Worm (Caenorhabditis elegans): ENCODE results near the gene F53C3.7.

F53C3.7 gene

ce11 chrII:3913673-3914072 is 18.8 kb downstream of the F53C3.7 start:
- no peak for TF ChIP-seq nhr-6 (tag; optimal IDR thresholded peaks at IDR 0.05)

DNA sequence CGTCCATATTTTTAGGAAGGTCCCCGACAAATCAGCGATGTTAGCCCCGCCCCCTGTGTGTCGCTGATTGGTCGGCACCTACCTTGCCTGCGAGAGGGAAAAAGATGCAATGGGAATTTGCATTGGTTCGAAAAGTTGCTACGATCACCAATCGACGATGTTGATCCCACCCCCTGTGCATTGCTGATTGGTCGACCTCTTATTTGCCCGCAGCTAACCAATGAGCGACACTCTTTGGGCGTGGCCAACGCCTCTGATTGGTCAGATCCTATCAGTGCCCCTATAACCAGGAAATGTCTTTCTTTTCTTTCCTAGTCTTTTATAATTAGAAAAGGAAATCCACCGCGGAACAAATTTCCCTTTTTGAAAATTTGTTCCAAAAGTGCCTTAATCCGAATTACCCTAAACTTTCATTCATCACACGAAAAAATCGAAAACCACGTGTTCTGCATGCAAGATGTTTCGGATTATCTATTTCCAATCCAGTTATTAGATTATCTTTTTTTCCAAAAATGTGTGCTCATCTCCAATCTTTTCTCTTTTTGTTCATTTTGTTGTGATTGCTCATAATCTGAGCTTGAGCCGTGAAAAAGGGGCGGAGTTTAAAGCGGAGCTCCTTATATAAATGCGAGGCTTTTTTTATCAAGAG is 23.3 kb downstream of the F53C3.7 start:
- no peak for TF ChIP-seq fos-1 (tag; optimal IDR thresholded peaks at IDR 0.05)
- TF ChIP-seq blmp-1 (tag; optimal IDR thresholded peaks at IDR 0.05; ENCODE audit: insufficient read depth) = no peak
- no peak for TF ChIP-seq dmd-4 (tag; optimal IDR thresholded peaks at IDR 0.05)
- no peak for TF ChIP-seq sma-3 (GFP tag; optimal IDR thresholded peaks at IDR 0.05)
- no peak for TF ChIP-seq nhr-25 (tag; optimal IDR thresholded peaks at IDR 0.05)
- TF ChIP-seq lsy-2 (tag; optimal IDR thresholded peaks at IDR 0.05) = no peak
- no peak for TF ChIP-seq crh-2 (tag; optimal IDR thresholded peaks at IDR 0.05)
- no peak for TF ChIP-seq mab-5 (tag; optimal IDR thresholded peaks at IDR 0.05)
- TF ChIP-seq nhr-21 (tag; optimal IDR thresholded peaks at IDR 0.05) = no peak
- TF ChIP-seq nhr-12 (tag; optimal IDR thresholded peaks at IDR 0.05) = no peak
- TF ChIP-seq mbf-1 (tag; optimal IDR thresholded peaks at IDR 0.05) = no peak
- no peak for TF ChIP-seq lin-13 (GFP tag; optimal IDR thresholded peaks at IDR 0.05)
- no peak for TF ChIP-seq unc-62 (GFP tag; optimal IDR thresholded peaks at IDR 0.05)

DNA sequence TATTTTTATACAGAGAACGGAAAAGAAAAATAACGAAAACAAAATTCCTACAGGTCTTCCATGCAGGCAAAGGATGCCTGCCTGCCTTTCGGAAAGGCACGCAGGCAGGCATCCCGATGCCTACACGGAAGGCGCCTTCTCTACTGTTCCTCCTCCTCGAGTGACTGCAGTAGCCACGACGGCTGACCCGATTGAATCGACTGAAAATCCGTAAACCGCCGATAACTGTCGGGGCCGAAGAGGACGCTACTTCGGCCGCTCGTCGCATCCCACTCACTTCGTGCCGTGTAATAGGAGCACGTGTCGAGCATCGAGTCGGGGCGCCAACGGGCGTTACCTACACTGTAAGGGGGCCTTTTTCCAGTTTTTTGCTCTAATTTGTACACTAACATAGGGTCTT is 25.8 kb downstream of the F53C3.7 start:
- TF ChIP-seq ceh-82 (tag; optimal IDR thresholded peaks at IDR 0.05) (no peak), elt-3 (tag; optimal IDR thresholded peaks at IDR 0.05) (no peak), gmeb-1 (tag; optimal IDR thresholded peaks at IDR 0.05) (no peak), nhr-77 (tag; optimal IDR thresholded peaks at IDR 0.05) (no peak), ZK546.5 (tag; optimal IDR thresholded peaks at IDR 0.05) (no peak), lin-11 (tag; optimal IDR thresholded peaks at IDR 0.05) (no peak), aly-2 (tag; optimal IDR thresholded peaks at IDR 0.05) (no peak), nhr-12 (tag; optimal IDR thresholded peaks at IDR 0.05) (no peak), mbf-1 (tag; optimal IDR thresholded peaks at IDR 0.05) (no peak), Y55F3AM.14 (GFP tag; optimal IDR thresholded peaks at IDR 0.05) (no peak), unc-62 (GFP tag; optimal IDR thresholded peaks at IDR 0.05) (no peak), peb-1 (tag; optimal IDR thresholded peaks at IDR 0.05) (no peak), nhr-23 (tag; optimal IDR thresholded peaks at IDR 0.05) (no peak), snpc-4 (tag; optimal IDR thresholded peaks at IDR 0.05) (no peak), ztf-1 (GFP tag; conservative IDR thresholded peaks at IDR 0.05) (no peak), sem-4 (tag; optimal IDR thresholded peaks at IDR 0.05) (no peak), ama-1 (optimal IDR thresholded peaks at IDR 0.05) (no peak), lin-39 (tag; optimal IDR thresholded peaks at IDR 0.05) (no peak)

DNA sequence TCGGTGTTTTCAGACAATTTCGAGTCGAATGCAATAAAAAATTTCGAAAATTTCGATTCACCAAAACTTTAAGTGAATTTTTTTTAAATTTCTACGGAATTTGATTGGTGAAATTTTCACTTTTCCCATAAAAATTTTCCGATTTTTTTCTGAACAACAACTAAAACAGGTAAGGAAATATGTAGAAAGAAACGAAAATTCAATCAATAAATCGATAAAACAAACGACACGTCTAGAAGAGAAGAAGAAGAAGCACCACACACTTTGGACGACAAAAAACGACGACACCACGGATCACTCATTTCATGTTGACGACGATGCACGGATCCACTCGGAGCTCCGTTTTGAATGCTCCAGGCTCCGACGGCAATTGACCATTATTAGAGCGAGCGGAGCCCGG is 27.8 kb downstream of the F53C3.7 start:
- TF ChIP-seq mbf-1 (tag; optimal IDR thresholded peaks at IDR 0.05) = no peak
- no peak for TF ChIP-seq nhr-10 (tag; optimal IDR thresholded peaks at IDR 0.05)
- TF ChIP-seq aly-2 (tag; optimal IDR thresholded peaks at IDR 0.05) = no peak
- no peak for TF ChIP-seq fos-1 (tag; optimal IDR thresholded peaks at IDR 0.05)
- no peak for TF ChIP-seq sma-3 (GFP tag; optimal IDR thresholded peaks at IDR 0.05)
- TF ChIP-seq nhr-237 (tag; optimal IDR thresholded peaks at IDR 0.05) = no peak
- TF ChIP-seq elt-3 (tag; optimal IDR thresholded peaks at IDR 0.05) = no peak
- no peak for TF ChIP-seq nhr-12 (tag; optimal IDR thresholded peaks at IDR 0.05)
- TF ChIP-seq F13H6.1 (tag; optimal IDR thresholded peaks at IDR 0.05) = no peak

ce11 chrII:3927943-3928393 is 33.1 kb downstream of the F53C3.7 start, which contains the start of gene plpp-1.1:
Gene plpp-1.1, minus strand, starts transcription at chrII:3927993.
- no peak for TF ChIP-seq lin-11 (tag; optimal IDR thresholded peaks at IDR 0.05)
- TF ChIP-seq egl-27 (tag; optimal IDR thresholded peaks at IDR 0.05) = no peak
- no peak for TF ChIP-seq nhr-10 (tag; optimal IDR thresholded peaks at IDR 0.05)
- TF ChIP-seq crh-2 (tag; optimal IDR thresholded peaks at IDR 0.05) = no peak
- no peak for TF ChIP-seq ama-1 (optimal IDR thresholded peaks at IDR 0.05)
- no peak for TF ChIP-seq elt-1 (tag; optimal IDR thresholded peaks at IDR 0.05)
- TF ChIP-seq nhr-25 (tag; optimal IDR thresholded peaks at IDR 0.05) = no peak
- no peak for TF ChIP-seq lin-13 (GFP tag; optimal IDR thresholded peaks at IDR 0.05)
- no peak for TF ChIP-seq skn-1 (tag; optimal IDR thresholded peaks at IDR 0.05)
- no peak for TF ChIP-seq nhr-77 (tag; optimal IDR thresholded peaks at IDR 0.05)
- no peak for TF ChIP-seq elt-3 (tag; optimal IDR thresholded peaks at IDR 0.05)
- no peak for TF ChIP-seq sma-3 (GFP tag; optimal IDR thresholded peaks at IDR 0.05)
- no peak for TF ChIP-seq dmd-4 (tag; optimal IDR thresholded peaks at IDR 0.05)
- TF ChIP-seq nhr-23 (tag; optimal IDR thresholded peaks at IDR 0.05) = no peak
- no peak for TF ChIP-seq ceh-82 (tag; optimal IDR thresholded peaks at IDR 0.05)
- TF ChIP-seq lsy-2 (tag; optimal IDR thresholded peaks at IDR 0.05) = no peak

Data from whole organism, L2 larva.